Fruit fly (Drosophila melanogaster): ENCODE data around the gene Cpr64Ac.

Cpr64Ac gene

dm6 chr3L:4225647-4226470, 13.1 kb upstream of the Cpr64Ac start (continued):
- TF ChIP-seq gce (GFP tag; IDR thresholded peaks at IDR 0.05) = 0 out of 3 replicates have a peak, but pooled peaks have one; percentile 33
- TF ChIP-seq crol (GFP tag; IDR thresholded peaks at IDR 0.05) = peak; percentile 90
- TF ChIP-seq amos (GFP tag; IDR thresholded peaks at IDR 0.05; ENCODE audit: partially characterized antibody) = no peak
- peak; percentile 72 for TF ChIP-seq sug (tag; optimal IDR thresholded peaks at IDR 0.05)
- TF ChIP-seq Kr (GFP tag; optimal IDR thresholded peaks at IDR 0.05) = no peak
- no peak for TF ChIP-seq CG18599 (GFP tag; optimal IDR thresholded peaks at IDR 0.05)
- TF ChIP-seq CG13624 (GFP tag; optimal IDR thresholded peaks at IDR 0.05) = no peak
- TF ChIP-seq Pdp1 (GFP tag; optimal IDR thresholded peaks at IDR 0.05) = peak in 1 of 2 experiments; percentile 67
- TF ChIP-seq CG33213 (GFP tag; optimal IDR thresholded peaks at IDR 0.05) = no peak
- no peak for TF ChIP-seq Nf-YC (tag; optimal IDR thresholded peaks at IDR 0.05)
- no peak for TF ChIP-seq bigmax (GFP tag; optimal IDR thresholded peaks at IDR 0.05)
- 0 out of 2 replicates have a peak, but pooled peaks have one; percentile 7 for TF ChIP-seq vvl (GFP tag; IDR thresholded peaks at IDR 0.05)
- no peak for TF ChIP-seq CG33557 (GFP tag; optimal IDR thresholded peaks at IDR 0.05)
- TF ChIP-seq eyg (GFP tag; optimal IDR thresholded peaks at IDR 0.05) = no peak
- TF ChIP-seq aop (GFP tag; IDR thresholded peaks at IDR 0.05) = 0 out of 2 replicates have a peak, but pooled peaks have one; percentile 41
- TF ChIP-seq CG32772 (GFP tag; IDR thresholded peaks at IDR 0.05) = no peak
- peak; percentile 42 for TF ChIP-seq D19B (GFP tag; optimal IDR thresholded peaks at IDR 0.05)
- no peak for TF ChIP-seq TFAM (GFP tag; optimal IDR thresholded peaks at IDR 0.05)
- no peak for TF ChIP-seq crp (GFP tag; optimal IDR thresholded peaks at IDR 0.05)

dm6 chr3L:4221792-4222191, 9.1 kb upstream of the Cpr64Ac start:
- TF ChIP-seq CG6791 (GFP tag; IDR thresholded peaks at IDR 0.05; ENCODE audit: partially characterized antibody) = no peak
- peak; percentile 22 for TF ChIP-seq mirr (GFP tag; optimal IDR thresholded peaks at IDR 0.05)
- TF ChIP-seq CG11456 (GFP tag; IDR thresholded peaks at IDR 0.05) = no peak
- TF ChIP-seq CG34376 (GFP tag; optimal IDR thresholded peaks at IDR 0.05) = peak; percentile 2
- TF ChIP-seq grn (GFP tag; optimal IDR thresholded peaks at IDR 0.05) = peak; percentile 70
- TF ChIP-seq CG1603 (tag; optimal IDR thresholded peaks at IDR 0.05) = no peak
- TF ChIP-seq CG17568 (GFP tag; optimal IDR thresholded peaks at IDR 0.05) = no peak
- no peak for TF ChIP-seq CG13123 (GFP tag; optimal IDR thresholded peaks at IDR 0.05)
- peak in 1 of 2 experiments; percentile 60 for TF ChIP-seq Pdp1 (GFP tag; optimal IDR thresholded peaks at IDR 0.05)
- TF ChIP-seq twi (tag; optimal IDR thresholded peaks at IDR 0.05) = no peak
- 0 out of 2 replicates have a peak, but pooled peaks have one; percentile 11 for TF ChIP-seq GATAe (GFP tag; conservative IDR thresholded peaks at IDR 0.05)
- peak; percentile 75 for TF ChIP-seq Med (GFP tag)
- TF ChIP-seq rib (GFP tag; IDR thresholded peaks at IDR 0.05) = no peak
- TF ChIP-seq CG13624 (GFP tag; optimal IDR thresholded peaks at IDR 0.05) = peak; percentile 78
- no peak for TF ChIP-seq CG6683 (GFP tag; optimal IDR thresholded peaks at IDR 0.05)
- TF ChIP-seq exex (tag; optimal IDR thresholded peaks at IDR 0.05) = peak; percentile 17
- TF ChIP-seq her (GFP tag; optimal IDR thresholded peaks at IDR 0.05) = no peak
- TF ChIP-seq zen2 (GFP tag; IDR thresholded peaks at IDR 0.05; ENCODE audit: partially characterized antibody) = no peak
- no peak for TF ChIP-seq gem (tag; optimal IDR thresholded peaks at IDR 0.05)
- TF ChIP-seq fd96Cb (tag; optimal IDR thresholded peaks at IDR 0.05) = no peak

All from whole organism, embryonic.